Worm (Caenorhabditis elegans) whole organism, young adult: ENCODE results near the gene T16D1.1.

Experiments used
- B0261.1 ChIP-seq: sonication (generic microtip); optimal IDR thresholded peaks from 2 replicates; lab custom pipeline; 2016; ENCODE audit warnings: mild to moderate bottlenecking, missing genetic modification characterization, moderate library complexity, missing compliant biosample characterization
- D2030.7 ChIP-seq: fragments of 200-800 bp; sonication (Bioruptor generic); IDR thresholded peaks from 2 replicates; pipeline ENCODE4 v1.3.6; 2022; ENCODE audit warnings: missing genetic modification reagents, missing genetic modification characterization, missing compliant biosample characterization
- F10E7.11 ChIP-seq: sonication (generic microtip); optimal IDR thresholded peaks from 2 replicates; lab custom pipeline; 2017; ENCODE audit warnings: mild to moderate bottlenecking, missing genetic modification characterization, moderate library complexity, missing compliant biosample characterization
- F39B2.1 ChIP-seq: fragments of 200-800 bp; sonication (Bioruptor generic); IDR thresholded peaks from 2 replicates; pipeline ENCODE4 v1.3.6; 2022; ENCODE audit warnings: missing genetic modification reagents, missing genetic modification characterization, missing compliant biosample characterization
- F49E8.2 ChIP-seq: sonication (generic microtip); optimal IDR thresholded peaks from 3 replicates; lab custom pipeline; 2017; ENCODE audit warnings: missing genetic modification characterization, mild to moderate bottlenecking, missing compliant biosample characterization, antibody characterized with exemption, moderate library complexity; ENCODE audit not compliant: insufficient read depth
- F57A8.1 ChIP-seq: fragments of 200-800 bp; sonication (Bioruptor generic); optimal IDR thresholded peaks from 2 replicates; lab custom pipeline; 2018; ENCODE audit warnings: mild to moderate bottlenecking, missing genetic modification characterization, moderate library complexity, missing compliant biosample characterization
- K12H6.12 ChIP-seq: fragments of 200-800 bp; sonication (Bioruptor generic); optimal IDR thresholded peaks from 2 replicates; lab custom pipeline; 2018; ENCODE audit warnings: mild to moderate bottlenecking, missing genetic modification characterization, missing compliant biosample characterization
- T07F8.4 ChIP-seq: sonication (generic microtip); optimal IDR thresholded peaks from 2 replicates; lab custom pipeline; 2016; ENCODE audit warnings: mild to moderate bottlenecking, missing genetic modification characterization, moderate library complexity, missing compliant biosample characterization
- T26A5.8 ChIP-seq: sonication (generic microtip); optimal IDR thresholded peaks from 2 replicates; lab custom pipeline; 2016; ENCODE audit warnings: missing genetic modification characterization, missing compliant biosample characterization
- Y53F4B.3 ChIP-seq: fragments of 200-800 bp; sonication (Bioruptor generic); IDR thresholded peaks from 2 replicates; pipeline ENCODE4 v1.3.6; 2022; ENCODE audit warnings: missing genetic modification reagents, missing genetic modification characterization, missing compliant biosample characterization
- Y79H2A.3 ChIP-seq: fragments of 200-800 bp; sonication (Bioruptor generic); conservative IDR thresholded peaks from 2 replicates; pipeline ENCODE4 v1.3.6; 2022; ENCODE audit warnings: missing genetic modification reagents, missing genetic modification characterization, missing compliant biosample characterization
- ama-1 ChIP-seq, 3 experiments: fragments of 150-350 bp in 1 of 3; sonication (generic microtip) in 2 of 3; optimal IDR thresholded peaks; 2 replicates each; lab custom pipeline; 2014 to 2018; ENCODE audit warnings: missing biosample characterization in 2 of 3, missing genetic modification characterization in 2 of 3, missing genetic modification reagents in 2 of 3
- attf-3 ChIP-seq: fragments of 200-800 bp; sonication (Bioruptor generic); conservative IDR thresholded peaks from 2 replicates; pipeline ENCODE4 v1.3.6; 2022; ENCODE audit warnings: missing genetic modification reagents, missing genetic modification characterization, missing compliant biosample characterization
- attf-5 ChIP-seq: fragments of 200-800 bp; sonication (Bioruptor generic); optimal IDR thresholded peaks from 2 replicates; lab custom pipeline; 2018; ENCODE audit warnings: mild to moderate bottlenecking, missing genetic modification characterization, missing compliant biosample characterization
- attf-6 ChIP-seq: fragments of 200-800 bp; sonication (Bioruptor generic); IDR thresholded peaks from 2 replicates; pipeline ENCODE4 v1.3.6; 2022; ENCODE audit warnings: missing genetic modification reagents, missing genetic modification characterization, missing compliant biosample characterization
- ceh-40 ChIP-seq: fragments of 200-800 bp; sonication (Bioruptor generic); IDR thresholded peaks from 2 replicates; pipeline ENCODE4 v1.3.6; 2022; ENCODE audit warnings: missing genetic modification characterization, missing compliant biosample characterization
- ceh-58 ChIP-seq: fragments of 200-800 bp; sonication (Bioruptor generic); IDR thresholded peaks from 2 replicates; pipeline ENCODE4 v1.3.6; 2022; ENCODE audit warnings: missing genetic modification characterization, missing compliant biosample characterization
- ceh-79 ChIP-seq: sonication (generic microtip); optimal IDR thresholded peaks from 2 replicates; lab custom pipeline; 2017; ENCODE audit warnings: mild to moderate bottlenecking, missing genetic modification characterization, missing compliant biosample characterization
- ceh-91 ChIP-seq: fragments of 200-800 bp; sonication (Bioruptor generic); IDR thresholded peaks from 2 replicates; pipeline ENCODE4 v1.3.6; 2022; ENCODE audit warnings: missing genetic modification reagents, missing genetic modification characterization, missing compliant biosample characterization
- dpff-1 ChIP-seq: sonication (generic microtip); optimal IDR thresholded peaks from 2 replicates; lab custom pipeline; 2017; ENCODE audit warnings: mild to moderate bottlenecking, missing genetic modification characterization, missing compliant biosample characterization
- egl-44 ChIP-seq: fragments of 200-800 bp; sonication (Bioruptor generic); IDR thresholded peaks from 2 replicates; pipeline ENCODE4 v1.3.6; 2022; ENCODE audit warnings: missing genetic modification reagents, missing genetic modification characterization, missing compliant biosample characterization
- ekl-4 ChIP-seq: fragments of 200-800 bp; sonication (Bioruptor generic); IDR thresholded peaks from 2 replicates; pipeline ENCODE4 v1.3.6; 2022; ENCODE audit warnings: missing genetic modification reagents, missing genetic modification characterization, missing compliant biosample characterization
- let-526 ChIP-seq: fragments of 200-800 bp; sonication (Bioruptor generic); IDR thresholded peaks from 2 replicates; pipeline ENCODE4 v1.3.6; 2022; ENCODE audit warnings: missing genetic modification reagents, missing genetic modification characterization, missing compliant biosample characterization
- let-607 ChIP-seq, 2 experiments: fragments of 200-800 bp in 1 of 2; sonication (Bioruptor generic) in 1 of 2; sonication (generic microtip) in 1 of 2; optimal IDR thresholded peaks; 2 replicates each; lab custom pipeline; 2016 to 2018; ENCODE audit warnings: mild to moderate bottlenecking in 2 of 2, missing compliant biosample characterization in 2 of 2, missing genetic modification characterization in 2 of 2, moderate library complexity in 2 of 2, missing genotype in 1 of 2
- lsy-27 ChIP-seq: sonication (generic microtip); optimal IDR thresholded peaks from 2 replicates; lab custom pipeline; 2017; ENCODE audit warnings: missing genetic modification characterization, mild to moderate bottlenecking, missing compliant biosample characterization, antibody characterized with exemption, missing genotype, borderline replicate concordance; ENCODE audit not compliant: insufficient read depth
- mxl-1 ChIP-seq: sonication (generic microtip); optimal IDR thresholded peaks from 2 replicates; lab custom pipeline; 2016; ENCODE audit warnings: missing genetic modification characterization, missing compliant biosample characterization
- nhr-179 ChIP-seq: sonication (generic microtip); optimal IDR thresholded peaks from 2 replicates; lab custom pipeline; 2016; ENCODE audit warnings: mild to moderate bottlenecking, missing genetic modification characterization, missing compliant biosample characterization
- nhr-80 ChIP-seq: sonication (generic microtip); optimal IDR thresholded peaks from 2 replicates; lab custom pipeline; 2016; ENCODE audit warnings: missing genetic modification characterization, missing compliant biosample characterization
- pbrm-1 ChIP-seq: fragments of 200-800 bp; sonication (Bioruptor generic); IDR thresholded peaks from 2 replicates; pipeline ENCODE4 v1.3.6; 2022; ENCODE audit warnings: missing genetic modification reagents, missing genetic modification characterization, missing compliant biosample characterization
- pha-4 ChIP-seq: fragments of 150-350 bp; sonication (generic microtip); optimal IDR thresholded peaks from 2 replicates; lab custom pipeline; 2014; ENCODE audit warnings: missing biosample characterization, missing genetic modification reagents, missing genetic modification characterization
- sdz-38 ChIP-seq: sonication (generic microtip); optimal IDR thresholded peaks from 2 replicates; lab custom pipeline; 2016; ENCODE audit warnings: missing genotype, missing genetic modification characterization, missing compliant biosample characterization
- snpc-1.1 ChIP-seq: sonication (generic microtip); optimal IDR thresholded peaks from 2 replicates; lab custom pipeline; 2017; ENCODE audit warnings: missing genetic modification characterization, mild to moderate bottlenecking, missing compliant biosample characterization, antibody characterized with exemption, moderate library complexity, missing genotype, missing genetic modification reagents; ENCODE audit not compliant: insufficient read depth
- snpc-1.3 ChIP-seq: sonication (generic microtip); optimal IDR thresholded peaks from 2 replicates; lab custom pipeline; 2017; ENCODE audit warnings: missing genetic modification characterization, mild to moderate bottlenecking, missing compliant biosample characterization, antibody characterized with exemption, moderate library complexity, missing genotype, missing genetic modification reagents; ENCODE audit not compliant: insufficient read depth
- tbp1 ChIP-seq: fragments of 200-800 bp; sonication (Bioruptor generic); optimal IDR thresholded peaks from 2 replicates; lab custom pipeline; 2018; ENCODE audit warnings: mild to moderate bottlenecking, missing genetic modification characterization, missing compliant biosample characterization
- tlf-1 ChIP-seq: fragments of 200-800 bp; sonication (Bioruptor generic); optimal IDR thresholded peaks from 2 replicates; lab custom pipeline; 2018; ENCODE audit warnings: mild to moderate bottlenecking, missing genetic modification characterization, missing compliant biosample characterization
- unc-62 ChIP-seq: fragments of 150-350 bp; optimal IDR thresholded peaks from 2 replicates; lab custom pipeline; 2014; ENCODE audit warnings: missing biosample characterization, missing genetic modification reagents, missing genetic modification characterization
- zfh-2 ChIP-seq: fragments of 200-800 bp; sonication (Bioruptor generic); conservative IDR thresholded peaks from 2 replicates; pipeline ENCODE4 v1.3.6; 2022; ENCODE audit warnings: missing genetic modification reagents, missing genetic modification characterization, missing compliant biosample characterization
- zim-3 ChIP-seq: sonication (generic microtip); optimal IDR thresholded peaks from 2 replicates; lab custom pipeline; 2017; ENCODE audit warnings: mild to moderate bottlenecking, missing genetic modification characterization, moderate library complexity, missing compliant biosample characterization
- ztf-22 ChIP-seq: fragments of 200-800 bp; sonication (Bioruptor generic); optimal IDR thresholded peaks from 2 replicates; lab custom pipeline; 2018; ENCODE audit warnings: mild to moderate bottlenecking, missing genetic modification characterization, moderate library complexity, missing compliant biosample characterization
- ztf-28 ChIP-seq: fragments of 200-800 bp; sonication (Bioruptor generic); IDR thresholded peaks from 2 replicates; pipeline ENCODE4 v1.3.6; 2022; ENCODE audit warnings: missing genetic modification reagents, missing genetic modification characterization, missing compliant biosample characterization

T16D1.1 gene

ce11 chrII:5218349-5218748 lies 23.1 kb downstream of the T16D1.1 start:
- no peak for TF ChIP-seq K12H6.12 (tag; lab: Kevin White, UChicago)
- no peak for TF ChIP-seq F39B2.1
- TF ChIP-seq, all 124 proteins: peak for 0

DNA sequence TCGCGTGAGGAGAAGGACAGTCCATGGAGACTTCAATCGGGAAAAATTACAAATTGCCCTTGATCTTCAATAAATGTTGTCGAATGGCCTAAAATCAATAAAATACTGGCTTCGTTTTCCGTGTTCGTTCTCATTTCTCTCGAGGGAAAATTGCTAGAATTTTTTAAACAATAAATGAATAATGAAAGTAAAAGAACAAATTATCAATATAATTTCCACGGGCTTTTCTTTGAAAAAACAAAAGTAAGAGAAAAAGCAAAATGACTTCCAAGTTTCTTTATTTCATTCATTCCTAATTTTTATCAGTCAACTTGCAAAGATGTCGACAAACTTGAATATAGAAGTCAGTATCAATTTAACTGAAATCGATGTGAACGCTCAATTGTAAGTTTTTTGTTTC lies 28.8 kb downstream of the T16D1.1 start, which contains the start of gene C34F11.1:
TSS of gene C34F11.1 (plus strand) at position 301 of the 400 bp plus-strand sequence.
- TF ChIP-seq ceh-40 (GFP tag; lab: Robert Waterston, UW) (no peak), nhr-80 (tag; lab: Kevin White, UChicago) (no peak), mxl-1 (no peak), D2030.7 (GFP tag; lab: Robert Waterston, UW) (no peak)

DNA sequence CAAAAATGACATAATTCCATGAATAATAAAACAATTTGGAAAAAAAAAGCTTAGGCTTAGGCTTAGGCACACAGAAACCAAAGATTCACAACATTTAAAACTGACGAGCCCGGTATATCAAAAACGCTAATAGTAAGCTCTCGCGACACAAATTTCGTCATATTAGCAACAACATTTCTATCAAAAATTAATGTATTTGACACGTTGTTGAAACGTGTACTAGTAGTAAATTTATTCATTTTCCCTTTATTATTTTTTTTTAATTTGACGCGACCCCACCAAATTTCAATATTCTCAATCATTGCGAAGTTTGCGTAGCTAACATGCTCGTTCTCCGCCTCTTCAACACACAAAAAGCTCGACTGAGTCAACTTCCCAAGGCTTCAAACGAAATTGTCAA lies 29.5 kb downstream of the T16D1.1 start, which contains the start of gene C34F11.2:
TSS of gene C34F11.2 (plus strand) at position 301 of the 400 bp plus-strand sequence.
- TF ChIP-seq attf-6 (no peak), T26A5.8 (tag; lab: Kevin White, UChicago) (no peak), attf-5 (no peak), F57A8.1 (GFP tag; lab: Kevin White, UChicago) (no peak), B0261.1 (tag; lab: Kevin White, UChicago) (no peak), attf-3 (no peak), unc-62 (GFP tag; lab: Kevin White, UChicago) (no peak)

DNA sequence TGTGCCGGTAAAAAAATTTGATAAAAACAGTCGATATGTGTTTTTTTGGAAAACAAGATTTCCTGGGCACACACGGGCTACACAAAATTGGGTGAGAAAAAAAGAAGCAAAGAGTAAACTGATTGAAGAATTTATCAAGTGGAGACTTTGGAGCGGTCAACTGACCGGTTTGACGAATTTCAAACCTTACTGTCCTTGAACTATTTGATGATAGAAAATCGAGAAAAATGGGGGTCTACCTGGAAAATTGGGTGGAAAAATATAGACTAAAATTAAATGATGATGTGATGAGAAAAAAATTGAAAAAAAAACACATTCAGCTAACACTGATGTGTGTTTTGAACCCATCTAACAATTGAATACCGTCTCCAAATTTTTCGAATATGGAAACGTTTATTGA lies 30.6 kb downstream of the T16D1.1 start, which contains the start of gene C34F11.8:
TSS of gene C34F11.8 (minus strand) at position 135 of the 400 bp plus-strand sequence.
- TF ChIP-seq pbrm-1 (no peak), nhr-179 (tag; lab: Kevin White, UChicago) (no peak), tbp1 (GFP tag; lab: Kevin White, UChicago) (no peak), ekl-4 (GFP tag; lab: Robert Waterston, UW) (no peak), ceh-79 (no peak), let-607 (tag; optimal IDR thresholded peaks at IDR 0.05; lab: Kevin White, UChicago) (no peak), egl-44 (GFP tag; lab: Robert Waterston, UW) (no peak), ztf-28 (GFP tag; lab: Robert Waterston, UW) (no peak), T07F8.4 (tag; lab: Kevin White, UChicago) (no peak), Y79H2A.3 (no peak)

DNA sequence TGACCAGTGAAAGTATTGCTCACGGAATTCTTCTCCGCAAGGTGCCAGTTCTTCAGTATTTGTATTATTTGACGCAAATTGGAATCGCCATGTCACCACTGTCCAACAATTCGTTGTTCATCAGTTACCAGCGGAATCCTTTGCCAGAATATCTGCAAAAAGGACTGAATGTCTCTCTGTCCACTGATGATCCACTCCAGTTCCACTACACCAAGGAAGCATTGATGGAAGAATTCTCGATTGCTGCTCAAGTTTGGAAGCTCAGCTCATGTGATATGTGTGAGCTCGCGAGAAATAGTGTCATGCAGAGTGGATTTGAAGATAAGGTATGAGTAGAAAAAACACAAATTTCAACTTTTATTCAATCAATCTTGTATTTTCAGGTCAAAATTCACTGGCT lies 32.3 kb downstream of the T16D1.1 start:
- TF ChIP-seq ceh-91 (GFP tag; lab: Robert Waterston, UW): no peak
- no peak for TF ChIP-seq ceh-58 (GFP tag; lab: Robert Waterston, UW)
- TF ChIP-seq lsy-27: no peak
- TF ChIP-seq ztf-22 (GFP tag; lab: Kevin White, UChicago): no peak
- no peak for TF ChIP-seq ceh-40 (GFP tag; lab: Robert Waterston, UW)
- TF ChIP-seq ama-1 (optimal IDR thresholded peaks at IDR 0.05; lab: Kevin White, UChicago): no peak
- no peak for TF ChIP-seq ama-1 (GFP tag; optimal IDR thresholded peaks at IDR 0.05; lab: Kevin White, UChicago)
- TF ChIP-seq egl-44 (GFP tag; lab: Robert Waterston, UW): no peak
- TF ChIP-seq zim-3 (tag; lab: Kevin White, UChicago): no peak
- no peak for TF ChIP-seq B0261.1 (tag; lab: Kevin White, UChicago)

DNA sequence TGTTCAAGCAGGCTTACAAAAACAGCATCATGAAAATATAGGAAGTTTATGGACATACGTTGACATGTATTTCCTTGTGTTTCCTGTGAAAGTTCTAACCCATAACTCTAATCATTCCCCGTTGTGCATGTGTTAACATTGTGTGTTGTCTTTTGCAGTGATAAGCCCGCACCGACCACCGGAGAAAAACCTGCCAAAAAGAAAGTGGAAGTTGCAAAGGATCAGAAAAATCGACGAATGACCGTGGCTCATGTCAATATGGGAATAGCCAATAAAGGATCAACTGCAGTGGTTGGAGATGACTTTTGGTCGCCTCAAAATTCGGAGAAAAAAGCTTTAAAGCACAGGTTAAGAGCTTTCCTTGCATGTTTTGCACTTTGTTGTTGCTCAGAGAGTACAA lies 36.2 kb downstream of the T16D1.1 start:
- TF ChIP-seq snpc-1.3 (tag; lab: Kevin White, UChicago): no peak
- TF ChIP-seq F10E7.11 (tag; lab: Kevin White, UChicago): no peak
- no peak for TF ChIP-seq F49E8.2 (tag; lab: Kevin White, UChicago)
- TF ChIP-seq zfh-2 (GFP tag; lab: Robert Waterston, UW): no peak
- no peak for TF ChIP-seq pha-4 (tag; lab: Kevin White, UChicago)
- TF ChIP-seq ceh-40 (GFP tag; lab: Robert Waterston, UW): no peak
- TF ChIP-seq dpff-1 (tag; lab: Kevin White, UChicago): no peak
- TF ChIP-seq ceh-79: no peak
- no peak for TF ChIP-seq Y53F4B.3
- no peak for TF ChIP-seq tlf-1
- TF ChIP-seq let-526 (GFP tag; lab: Robert Waterston, UW): no peak
- TF ChIP-seq snpc-1.1 (tag; lab: Kevin White, UChicago): no peak
- TF ChIP-seq tbp1 (GFP tag; lab: Kevin White, UChicago): no peak
- TF ChIP-seq sdz-38 (tag; lab: Kevin White, UChicago): no peak
